Worm (Caenorhabditis elegans) whole organism, L1 larva: ENCODE measurements around the gene T23E1.1.

Source experiments
- C04F5.9 ChIP-seq: sonication (generic microtip); optimal IDR thresholded peaks from 2 replicates; lab custom pipeline; 2016; ENCODE audit warnings: missing genetic modification characterization, missing compliant biosample characterization
- ces-1 ChIP-seq: fragments of 150-350 bp; optimal IDR thresholded peaks from 2 replicates; lab custom pipeline; 2014; ENCODE audit warnings: missing biosample characterization, missing genetic modification reagents, missing genetic modification characterization
- lin-13 ChIP-seq: fragments of 150-350 bp; optimal IDR thresholded peaks from 2 replicates; lab custom pipeline; 2014; ENCODE audit warnings: missing biosample characterization, missing genetic modification reagents, missing genetic modification characterization
- mdl-1 ChIP-seq, 2 experiments: fragments of 150-350 bp; optimal IDR thresholded peaks; 2 replicates each; lab custom pipeline; 2014 to 2017; ENCODE audit warnings: missing biosample characterization in 2 of 2, missing genetic modification characterization in 2 of 2, inconsistent platforms in 1 of 2
- mep-1 ChIP-seq: fragments of 150-350 bp; optimal IDR thresholded peaks from 2 replicates; lab custom pipeline; 2014; ENCODE audit warnings: missing biosample characterization, missing genetic modification characterization
- nhr-237 ChIP-seq: fragments of 150-350 bp; optimal IDR thresholded peaks from 2 replicates; lab custom pipeline; 2014; ENCODE audit warnings: missing biosample characterization, missing genetic modification characterization
- nhr-77 ChIP-seq: fragments of 150-350 bp; optimal IDR thresholded peaks from 2 replicates; lab custom pipeline; 2014; ENCODE audit warnings: missing biosample characterization, missing genetic modification characterization
- pqm-1 ChIP-seq: sonication (generic microtip); optimal IDR thresholded peaks from 3 replicates; lab custom pipeline; 2017; ENCODE audit warnings: missing biosample characterization, missing genetic modification characterization
- unc-130 ChIP-seq: fragments of 150-350 bp; optimal IDR thresholded peaks from 2 replicates; lab custom pipeline; 2017; ENCODE audit warnings: missing biosample characterization, missing genetic modification characterization, inconsistent platforms
- zag-1 ChIP-seq: fragments of 150-350 bp; optimal IDR thresholded peaks from 2 replicates; lab custom pipeline; 2014; ENCODE audit warnings: missing biosample characterization, missing genetic modification characterization
- ztf-4 ChIP-seq: fragments of 150-350 bp; optimal IDR thresholded peaks from 2 replicates; lab custom pipeline; 2014; ENCODE audit warnings: missing biosample characterization, missing genetic modification characterization

DNA sequence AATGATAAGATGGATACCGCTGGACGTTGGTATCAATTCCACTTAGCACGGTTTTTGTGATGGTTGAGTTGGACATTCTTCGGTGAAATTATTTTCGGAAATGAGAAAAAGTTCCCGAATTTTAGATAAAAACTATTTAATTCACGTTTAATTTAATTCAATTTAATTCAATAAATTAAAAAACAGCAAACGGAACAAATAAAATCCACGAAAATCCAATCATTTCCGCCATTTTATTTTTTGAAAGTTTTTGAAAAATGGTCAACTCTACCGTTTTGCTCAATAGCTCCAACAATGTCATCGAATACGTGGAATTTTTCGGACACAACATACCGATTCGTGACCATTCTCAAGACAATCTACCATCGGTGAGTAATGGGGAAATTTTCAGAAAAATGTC is 51.0 kb downstream of the T23E1.1 start, which contains the start of the genes Y67D8B.3 and Y67D8B.5:
- TF ChIP-seq ztf-4 (tag; lab: Kevin White, UChicago) (no peak), mdl-1 (tag; optimal IDR thresholded peaks at IDR 0.05; lab: Kevin White, UChicago) (no peak), C04F5.9 (tag; lab: Kevin White, UChicago) (no peak), nhr-77 (tag; lab: Kevin White, UChicago) (no peak), lin-13 (no peak), nhr-237 (tag; lab: Kevin White, UChicago) (no peak), mep-1 (tag; lab: Kevin White, UChicago) (no peak), pqm-1 (tag; lab: Kevin White, UChicago) (no peak), ces-1 (no peak), unc-130 (tag; lab: Kevin White, UChicago) (no peak), zag-1 (no peak)
